Fruit fly (Drosophila melanogaster) whole organism, embryonic: ENCODE measurements around the gene CG12116.

ENCODE experiments used
- B-H2 ChIP-seq: fragments of 200-800 bp; sonication (Bioruptor generic); optimal IDR thresholded peaks from 2 replicates; lab custom pipeline; 2018; ENCODE audit warnings: missing biosample characterization, mild to moderate bottlenecking, missing genetic modification characterization
- BEAF-32 ChIP-seq: fragments of 200-800 bp; sonication (Bioruptor generic); optimal IDR thresholded peaks from 3 replicates; lab custom pipeline; 2017; ENCODE audit warnings: missing biosample characterization, missing genetic modification characterization, mild to moderate bottlenecking, moderate library complexity, missing genetic modification reagents
- CG10321 ChIP-seq: fragments of 200-800 bp; sonication (Bioruptor generic); IDR thresholded peaks from 2 replicates; pipeline ENCODE4 v1.3.6; 2022; ENCODE audit warnings: missing biosample characterization, missing genetic modification characterization
- CG11093 ChIP-seq: fragments of 200-800 bp; sonication (Bioruptor generic); IDR thresholded peaks from 3 replicates; pipeline ENCODE4 v1.3.6; 2022; ENCODE audit warnings: missing biosample characterization, missing genetic modification characterization
- CG11247 ChIP-seq: fragments of 200-800 bp; sonication (Bioruptor generic); IDR thresholded peaks from 2 replicates; pipeline ENCODE4 v1.3.6; 2022; ENCODE audit warnings: missing biosample characterization, missing genetic modification characterization
- CG11695 ChIP-seq: fragments of 200-800 bp; sonication (Bioruptor generic); IDR thresholded peaks from 3 replicates; pipeline ENCODE4 v1.3.6; 2022; ENCODE audit warnings: missing biosample characterization, missing genetic modification characterization
- CG12104 ChIP-seq: fragments of 200-800 bp; sonication (Bioruptor generic); optimal IDR thresholded peaks from 3 replicates; lab custom pipeline; 2016; ENCODE audit warnings: missing biosample characterization, missing genetic modification characterization
- CG1233 ChIP-seq: fragments of 200-800 bp; sonication (Bioruptor generic); optimal IDR thresholded peaks from 4 replicates; lab custom pipeline; 2018; ENCODE audit warnings: missing biosample characterization, mild to moderate bottlenecking, missing genetic modification characterization
- CG13775 ChIP-seq: fragments of 200-800 bp; sonication (Bioruptor generic); optimal IDR thresholded peaks from 3 replicates; lab custom pipeline; 2017; ENCODE audit warnings: missing biosample characterization, mild to moderate bottlenecking, missing genetic modification characterization
- CG14441 ChIP-seq: fragments of 200-800 bp; sonication (Bioruptor generic); IDR thresholded peaks from 2 replicates; pipeline ENCODE4 v1.3.6; 2022; ENCODE audit warnings: missing biosample characterization, missing genetic modification characterization
- CG15011 ChIP-seq: fragments of 200-800 bp; sonication (Bioruptor generic); optimal IDR thresholded peaks from 3 replicates; lab custom pipeline; 2018; ENCODE audit warnings: missing biosample characterization, mild to moderate bottlenecking, missing genetic modification characterization
- CG17328 ChIP-seq: fragments of 200-800 bp; sonication (Bioruptor generic); IDR thresholded peaks from 2 replicates; pipeline ENCODE4 v1.3.6; 2022; ENCODE audit warnings: missing biosample characterization, missing genetic modification characterization
- CG17385 ChIP-seq: fragments of 200-800 bp; sonication (Bioruptor generic); optimal IDR thresholded peaks from 3 replicates; lab custom pipeline; 2018; ENCODE audit warnings: missing biosample characterization, mild to moderate bottlenecking, missing genetic modification characterization
- CG17568 ChIP-seq: fragments of 200-800 bp; sonication (Bioruptor generic); optimal IDR thresholded peaks from 2 replicates; lab custom pipeline; 2018; ENCODE audit warnings: missing biosample characterization, mild to moderate bottlenecking, missing genetic modification characterization, moderate library complexity
- CG2875 ChIP-seq: fragments of 200-800 bp; sonication (Bioruptor generic); optimal IDR thresholded peaks from 2 replicates; lab custom pipeline; 2017; ENCODE audit warnings: missing biosample characterization, mild to moderate bottlenecking, missing genetic modification characterization, missing genetic modification reagents
- CG32532 ChIP-seq: fragments of 200-800 bp; sonication (Bioruptor generic); IDR thresholded peaks from 2 replicates; pipeline ENCODE4 v1.3.6; 2022; ENCODE audit warnings: missing biosample characterization, missing genetic modification characterization
- CG3407 ChIP-seq: fragments of 200-800 bp; sonication (Bioruptor generic); optimal IDR thresholded peaks from 2 replicates; lab custom pipeline; 2018; ENCODE audit warnings: missing biosample characterization, mild to moderate bottlenecking, missing genetic modification characterization
- CG34376 ChIP-seq: fragments of 200-800 bp; sonication (Bioruptor generic); optimal IDR thresholded peaks from 2 replicates; lab custom pipeline; 2018; ENCODE audit warnings: missing biosample characterization, mild to moderate bottlenecking, missing genetic modification characterization
- CG42726 ChIP-seq: fragments of 200-800 bp; sonication (Bioruptor generic); IDR thresholded peaks from 2 replicates; pipeline ENCODE4 v1.3.6; 2022; ENCODE audit warnings: missing biosample characterization, missing genetic modification characterization; ENCODE audit not compliant: partially characterized antibody
- CG7556 ChIP-seq: fragments of 200-800 bp; sonication (Bioruptor generic); optimal IDR thresholded peaks from 2 replicates; lab custom pipeline; 2017; ENCODE audit warnings: missing biosample characterization, mild to moderate bottlenecking, missing genetic modification characterization
- D19B ChIP-seq: fragments of 200-800 bp; sonication (Bioruptor generic); optimal IDR thresholded peaks from 2 replicates; lab custom pipeline; 2017; ENCODE audit warnings: missing biosample characterization, mild to moderate bottlenecking, missing genetic modification characterization
- Dek ChIP-seq: fragments of 200-800 bp; sonication (Bioruptor generic); optimal IDR thresholded peaks from 3 replicates; lab custom pipeline; 2019; ENCODE audit warnings: missing biosample characterization, mild to moderate bottlenecking, missing genetic modification characterization, moderate library complexity
- H2.0 ChIP-seq: fragments of 200-800 bp; sonication (Bioruptor generic); IDR thresholded peaks from 2 replicates; pipeline ENCODE4 v1.3.6; 2022; ENCODE audit warnings: missing biosample characterization, missing genetic modification characterization
- HLHmδ ChIP-seq: fragments of 200-800 bp; sonication (Bioruptor generic); optimal IDR thresholded peaks from 2 replicates; lab custom pipeline; 2018; ENCODE audit warnings: missing biosample characterization, mild to moderate bottlenecking, missing genetic modification characterization, moderate library complexity
- HmgD ChIP-seq: fragments of 200-800 bp; sonication (Bioruptor generic); optimal IDR thresholded peaks from 3 replicates; lab custom pipeline; 2016; ENCODE audit warnings: missing biosample characterization, missing genetic modification characterization
- Hmr ChIP-seq: fragments of 200-800 bp; sonication (Bioruptor generic); optimal IDR thresholded peaks from 3 replicates; lab custom pipeline; 2017; ENCODE audit warnings: mild to moderate bottlenecking, missing biosample characterization, missing genetic modification reagents, missing genetic modification characterization
- Hmx ChIP-seq: fragments of 200-800 bp; sonication (Bioruptor generic); optimal IDR thresholded peaks from 2 replicates; lab custom pipeline; 2016; ENCODE audit warnings: missing biosample characterization, missing genetic modification characterization
- Hr39 ChIP-seq: fragments of >200 bp; optimal IDR thresholded peaks from 2 replicates; lab custom pipeline; 2017
- NC2α ChIP-seq: fragments of 200-800 bp; sonication (Bioruptor generic); optimal IDR thresholded peaks from 2 replicates; lab custom pipeline; 2016; ENCODE audit warnings: missing biosample characterization, missing genetic modification characterization
- NFAT ChIP-seq: fragments of 200-800 bp; sonication (Bioruptor generic); IDR thresholded peaks from 2 replicates; pipeline ENCODE4 v1.3.6; 2022; ENCODE audit warnings: missing biosample characterization, missing genetic modification characterization
- cad ChIP-seq: fragments of >200 bp; optimal IDR thresholded peaks from 2 replicates; lab custom pipeline; 2017; ENCODE audit warnings: missing biosample characterization, missing genetic modification characterization
- chm ChIP-seq: fragments of 200-800 bp; sonication (Bioruptor generic); IDR thresholded peaks from 2 replicates; pipeline ENCODE4 v1.3.6; 2022; ENCODE audit warnings: missing biosample characterization, missing genetic modification characterization
- da ChIP-seq: fragments of 200-800 bp; sonication (Bioruptor generic); optimal IDR thresholded peaks from 2 replicates; lab custom pipeline; 2016; ENCODE audit warnings: missing biosample characterization, missing genetic modification characterization
- dan ChIP-seq: fragments of 200-800 bp; sonication (Bioruptor generic); IDR thresholded peaks from 2 replicates; pipeline ENCODE4 v1.3.6; 2022; ENCODE audit warnings: missing biosample characterization, missing genetic modification characterization
- danr ChIP-seq: fragments of 200-800 bp; sonication (Bioruptor generic); IDR thresholded peaks from 2 replicates; pipeline ENCODE4 v1.3.6; 2022; ENCODE audit warnings: missing biosample characterization, missing genetic modification characterization
- esg ChIP-seq: fragments of 200-800 bp; sonication (Bioruptor generic); conservative IDR thresholded peaks from 2 replicates; pipeline ENCODE4 v1.3.6; 2022; ENCODE audit warnings: missing biosample characterization, missing genetic modification characterization
- gcm ChIP-seq: fragments of 200-800 bp; sonication (Bioruptor generic); optimal IDR thresholded peaks from 2 replicates; lab custom pipeline; 2019; ENCODE audit warnings: missing biosample characterization, mild to moderate bottlenecking, missing genetic modification characterization, moderate library complexity
- grn ChIP-seq: fragments of 200-800 bp; sonication (Bioruptor generic); optimal IDR thresholded peaks from 3 replicates; lab custom pipeline; 2017; ENCODE audit warnings: missing biosample characterization, missing genetic modification characterization
- her ChIP-seq: fragments of 200-800 bp; sonication (Bioruptor generic); optimal IDR thresholded peaks from 2 replicates; lab custom pipeline; 2016; ENCODE audit warnings: missing biosample characterization, missing genetic modification characterization
- insv ChIP-seq, 2 experiments: fragments of 200-800 bp; sonication (Bioruptor generic); optimal IDR thresholded peaks; 3 replicates each; lab custom pipeline; 2016 to 2018; ENCODE audit warnings: missing biosample characterization in 2 of 2, missing genetic modification characterization in 2 of 2
- klu ChIP-seq: fragments of 200-800 bp; sonication (Bioruptor generic); IDR thresholded peaks from 2 replicates; pipeline ENCODE4 v1.3.6; 2022; ENCODE audit warnings: missing biosample characterization, missing genetic modification characterization
- lab ChIP-seq: fragments of 200-800 bp; sonication (Bioruptor generic); optimal IDR thresholded peaks from 3 replicates; lab custom pipeline; 2017; ENCODE audit warnings: missing biosample characterization, missing genetic modification characterization, mild to moderate bottlenecking, moderate library complexity, missing genetic modification reagents
- mam ChIP-seq: fragments of 200-800 bp; sonication (Bioruptor generic); optimal IDR thresholded peaks from 3 replicates; lab custom pipeline; 2016; ENCODE audit warnings: missing biosample characterization, missing genetic modification characterization
- nau ChIP-seq: fragments of 200-800 bp; sonication (Bioruptor generic); optimal IDR thresholded peaks from 3 replicates; lab custom pipeline; 2017; ENCODE audit warnings: missing biosample characterization, mild to moderate bottlenecking, missing genetic modification characterization, missing genetic modification reagents
- otp ChIP-seq: fragments of 200-800 bp; sonication (Bioruptor generic); IDR thresholded peaks from 3 replicates; pipeline ENCODE4, ENCODE4 v1.3.6; 2022; ENCODE audit warnings: missing biosample characterization, missing genetic modification characterization
- pan ChIP-seq, 4 experiments: fragments of >200 bp in 3 of 4; fragments of 200-800 bp in 1 of 4; sonication (Bioruptor generic) in 1 of 4; optimal IDR thresholded peaks in 3 of 4; IDR thresholded peaks in 1 of 4; 2 replicates each; pipeline versions ENCODE4 v1.3.6 to Lab custom; 2017 to 2022; ENCODE audit warnings: missing biosample characterization in 2 of 4, missing genetic modification characterization in 2 of 4, mixed read lengths in 1 of 4
- seq ChIP-seq: fragments of 200-800 bp; sonication (Bioruptor generic); IDR thresholded peaks from 2 replicates; pipeline ENCODE4 v1.3.6; 2022; ENCODE audit warnings: missing biosample characterization, missing genetic modification characterization
- tap ChIP-seq: fragments of 200-800 bp; optimal IDR thresholded peaks from 3 replicates; lab custom pipeline; 2019; ENCODE audit warnings: missing biosample characterization, mild to moderate bottlenecking, missing genetic modification characterization, moderate library complexity
- twi ChIP-seq: fragments of 200-800 bp; optimal IDR thresholded peaks from 2 replicates; lab custom pipeline; 2019; ENCODE audit warnings: missing biosample characterization, mild to moderate bottlenecking, missing genetic modification characterization, moderate library complexity
- unc-4 ChIP-seq: fragments of 200-800 bp; sonication (Bioruptor generic); IDR thresholded peaks from 2 replicates; pipeline ENCODE4 v1.3.6; 2022; ENCODE audit warnings: missing biosample characterization, missing genetic modification characterization; ENCODE audit not compliant: partially characterized antibody
- zfh1 ChIP-seq: fragments of 200-800 bp; sonication (Bioruptor generic); IDR thresholded peaks from 3 replicates; pipeline ENCODE4 v1.3.6; 2022; ENCODE audit warnings: missing biosample characterization, missing genetic modification characterization

The CG12116 gene

DNA sequence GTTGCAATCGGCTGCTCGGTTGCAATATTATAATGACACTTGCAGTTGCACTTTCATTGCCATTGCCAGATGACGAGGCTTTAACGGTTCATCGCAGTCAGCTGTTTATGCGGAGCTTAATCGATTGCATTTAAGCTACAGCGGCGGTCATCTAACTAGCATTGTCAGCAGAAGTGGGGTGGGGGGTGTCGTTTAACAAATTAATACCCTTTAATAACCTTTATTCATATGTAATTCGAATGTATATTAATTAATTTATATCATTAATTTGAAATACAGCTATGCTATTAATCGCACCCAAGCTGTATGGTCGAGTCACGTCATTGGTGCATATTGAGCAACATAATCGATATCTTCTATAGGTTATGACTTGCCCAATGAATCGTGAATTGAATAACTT, 24.0 kb upstream of the CG12116 start (continued):
- TF ChIP-seq CG13775 (GFP tag; lab: Kevin White, UChicago) (peak; percentile 49), pan (optimal IDR thresholded peaks at IDR 0.05; lab: Kevin White, UChicago) (no peak), pan (GFP tag; optimal IDR thresholded peaks at IDR 0.05 in 1 of 2, IDR thresholded peaks at IDR 0.05 in 1 of 2) (peak in 1 of 2 experiments; percentile 90), NC2α (no peak), CG11093 (peak; percentile 79; the same call in 2 of the 3 replicates), twi (tag; lab: Kevin White, UChicago) (peak; percentile 40), CG1233 (GFP tag; lab: Kevin White, UChicago) (peak; percentile 73), lab (GFP tag; lab: Kevin White, UChicago) (peak; percentile 75), seq (GFP tag; lab: Robert Waterston, UW) (peak; percentile 68), CG42726 (GFP tag; lab: Robert Waterston, UW) (no peak), cad (GFP tag; lab: Kevin White, UChicago) (no peak), da (GFP tag; lab: Kevin White, UChicago) (no peak), zfh1 (peak; percentile 84), dan (GFP tag; lab: Robert Waterston, UW) (no peak), danr (GFP tag; lab: Robert Waterston, UW) (peak; percentile 44; the same call in 1 of the 2 replicates), Hr39 (lab: Kevin White, UChicago) (no peak), CG12104 (peak; percentile 47), gcm (GFP tag; lab: Kevin White, UChicago) (peak; percentile 62), BEAF-32 (GFP tag; lab: Kevin White, UChicago) (no peak), insv (GFP tag; optimal IDR thresholded peaks at IDR 0.05; lab: Kevin White, UChicago) (no peak), B-H2 (GFP tag; lab: Kevin White, UChicago) (no peak), CG17328 (GFP tag; lab: Robert Waterston, UW) (peak; percentile 90), mam (GFP tag; lab: Kevin White, UChicago) (peak; percentile 25), CG10321 (GFP tag; lab: Robert Waterston, UW) (peak; percentile 33; the same call in 1 of the 2 replicates), CG17385 (GFP tag; lab: Kevin White, UChicago) (peak; percentile 80), H2.0 (GFP tag; lab: Robert Waterston, UW) (peak; percentile 82), CG17568 (GFP tag; lab: Kevin White, UChicago) (peak; percentile 39), CG34376 (GFP tag; lab: Kevin White, UChicago) (no peak), CG11247 (GFP tag; lab: Robert Waterston, UW) (peak; percentile 72), Hmx (GFP tag; lab: Kevin White, UChicago) (no peak), Dek (tag; lab: Kevin White, UChicago) (peak; percentile 55), D19B (peak; percentile 17), Hmr (GFP tag; lab: Kevin White, UChicago) (peak; percentile 40), nau (GFP tag; lab: Kevin White, UChicago) (peak; percentile 55), CG2875 (GFP tag; lab: Kevin White, UChicago) (peak; percentile 78), HLHmδ (GFP tag; lab: Kevin White, UChicago) (no peak), unc-4 (no peak), tap (peak; percentile 86), NFAT (GFP tag; lab: Robert Waterston, UW) (peak; percentile 45; the same call in 1 of the 2 replicates), otp (GFP tag; lab: Robert Waterston, UW) (peak; percentile 87), CG11695 (GFP tag; lab: Robert Waterston, UW) (peak; percentile 68; the same call in 2 of the 3 replicates), grn (GFP tag; lab: Kevin White, UChicago) (no peak), HmgD (GFP tag; lab: Kevin White, UChicago) (no peak), her (GFP tag; lab: Kevin White, UChicago) (no peak), esg (GFP tag; lab: Robert Waterston, UW) (peak; percentile 78), chm (peak; percentile 80; the same call in 1 of the 2 replicates), CG7556 (GFP tag; lab: Kevin White, UChicago) (peak; percentile 42), klu (GFP tag; lab: Robert Waterston, UW) (0 out of 2 replicates have a peak, but pooled peaks have one; percentile 26), CG3407 (GFP tag; lab: Kevin White, UChicago) (peak; percentile 62), CG15011 (GFP tag; lab: Kevin White, UChicago) (no peak), CG14441 (peak; percentile 89), CG32532 (GFP tag; lab: Robert Waterston, UW) (peak; percentile 64)
